Fruit fly (Drosophila melanogaster): ENCODE results near the gene dj.

Gene dj

dm6 chr3R:7075115-7075425 is 16.0 kb downstream of the dj start:
- TF ChIP-seq lola (GFP tag; optimal IDR thresholded peaks at IDR 0.05) (no peak), jim (GFP tag; optimal IDR thresholded peaks at IDR 0.05) (no peak), usp (GFP tag; optimal IDR thresholded peaks at IDR 0.05) (no peak), Vsx2 (GFP tag; optimal IDR thresholded peaks at IDR 0.05; ENCODE audit: partially characterized antibody) (no peak), Rel (GFP tag; optimal IDR thresholded peaks at IDR 0.05) (no peak), Rel (tag; optimal IDR thresholded peaks at IDR 0.05) (no peak), rgr (GFP tag; optimal IDR thresholded peaks at IDR 0.05) (no peak), sv (GFP tag; optimal IDR thresholded peaks at IDR 0.05) (no peak), br (GFP tag; optimal IDR thresholded peaks at IDR 0.05) (no peak), dl (GFP tag; optimal IDR thresholded peaks at IDR 0.05; ENCODE audit: insufficient read depth in 1 of 2, partially characterized antibody in 2 of 2) (no peak), CG9705 (GFP tag; optimal IDR thresholded peaks at IDR 0.05) (no peak), woc (GFP tag; optimal IDR thresholded peaks at IDR 0.05) (no peak), HLH106 (tag; optimal IDR thresholded peaks at IDR 0.05) (no peak), ey (GFP tag; optimal IDR thresholded peaks at IDR 0.05) (no peak), Mio (GFP tag; optimal IDR thresholded peaks at IDR 0.05) (no peak), dmrt93B (GFP tag; optimal IDR thresholded peaks at IDR 0.05) (no peak), Sp1 (GFP tag; optimal IDR thresholded peaks at IDR 0.05) (no peak), brk (GFP tag; optimal IDR thresholded peaks at IDR 0.05) (no peak), CG32264 (GFP tag; optimal IDR thresholded peaks at IDR 0.05) (no peak), sage (GFP tag; optimal IDR thresholded peaks at IDR 0.05) (no peak), Dfd (GFP tag; optimal IDR thresholded peaks at IDR 0.05) (no peak)

- TF ChIP-seq Hr78 (GFP tag; optimal IDR thresholded peaks at IDR 0.05) (no peak), woc (GFP tag; optimal IDR thresholded peaks at IDR 0.05) (peak; percentile 88), sv (GFP tag; optimal IDR thresholded peaks at IDR 0.05) (peak; percentile 90), dsf (GFP tag; optimal IDR thresholded peaks at IDR 0.05; ENCODE audit: borderline replicate concordance) (peak; percentile 75), Rel (GFP tag; optimal IDR thresholded peaks at IDR 0.05) (peak; percentile 68), Rel (tag; optimal IDR thresholded peaks at IDR 0.05) (peak; percentile 84), fru (GFP tag; optimal IDR thresholded peaks at IDR 0.05) (peak; percentile 97), h (GFP tag; optimal IDR thresholded peaks at IDR 0.05) (peak; percentile 98), Hr83 (GFP tag; optimal IDR thresholded peaks at IDR 0.05; ENCODE audit: poor library complexity, severe bottlenecking) (peak; percentile 57), sage (GFP tag; optimal IDR thresholded peaks at IDR 0.05) (peak; percentile 83), Jra (GFP tag; optimal IDR thresholded peaks at IDR 0.05) (peak; percentile 91), GATAd (GFP tag; optimal IDR thresholded peaks at IDR 0.05) (no peak), psq (GFP tag; optimal IDR thresholded peaks at IDR 0.05) (peak; percentile 93), Vsx2 (GFP tag; optimal IDR thresholded peaks at IDR 0.05; ENCODE audit: partially characterized antibody) (no peak), lola (GFP tag; optimal IDR thresholded peaks at IDR 0.05) (no peak), Sp1 (GFP tag; optimal IDR thresholded peaks at IDR 0.05) (peak; percentile 94), rgr (GFP tag; optimal IDR thresholded peaks at IDR 0.05) (peak; percentile 97), br (GFP tag; optimal IDR thresholded peaks at IDR 0.05) (peak; percentile 97), Myc (optimal IDR thresholded peaks at IDR 0.05) (no peak), Mio (GFP tag; optimal IDR thresholded peaks at IDR 0.05) (peak; percentile 78), N (GFP tag; optimal IDR thresholded peaks at IDR 0.05) (no peak), brk (GFP tag; optimal IDR thresholded peaks at IDR 0.05) (peak; percentile 91), Abd-B (GFP tag; optimal IDR thresholded peaks at IDR 0.05) (no peak), CrebA (GFP tag; optimal IDR thresholded peaks at IDR 0.05; ENCODE audit: borderline replicate concordance) (no peak), Dfd (GFP tag; optimal IDR thresholded peaks at IDR 0.05) (no peak), CG9705 (GFP tag; optimal IDR thresholded peaks at IDR 0.05) (peak; percentile 83), dmrt93B (GFP tag; optimal IDR thresholded peaks at IDR 0.05) (peak; percentile 86), pan (optimal IDR thresholded peaks at IDR 0.05) (no peak), dl (GFP tag; optimal IDR thresholded peaks at IDR 0.05; ENCODE audit: insufficient read depth in 1 of 2, partially characterized antibody in 2 of 2) (no peak), Dif (GFP tag; optimal IDR thresholded peaks at IDR 0.05; ENCODE audit: partially characterized antibody) (no peak), HLH106 (tag; optimal IDR thresholded peaks at IDR 0.05) (peak; percentile 94), CG32264 (GFP tag; optimal IDR thresholded peaks at IDR 0.05) (peak; percentile 89), tai (GFP tag; optimal IDR thresholded peaks at IDR 0.05) (no peak), jim (GFP tag; optimal IDR thresholded peaks at IDR 0.05) (peak; percentile 19), usp (GFP tag; optimal IDR thresholded peaks at IDR 0.05) (no peak), OdsH (GFP tag; optimal IDR thresholded peaks at IDR 0.05) (peak; percentile 96), ey (GFP tag; optimal IDR thresholded peaks at IDR 0.05) (peak; percentile 97), foxo (GFP tag; optimal IDR thresholded peaks at IDR 0.05) (peak; percentile 86 to 97), Hnf4 (GFP tag; optimal IDR thresholded peaks at IDR 0.05) (peak; percentile 96)
Measured at dm6 chr3R:7075712-7076183, 16.6 kb downstream of the dj start.

Measured in whole organism, wandering third instar larva.